Fruit fly (Drosophila melanogaster) S2 (cell line): ENCODE measurements around the gene Rpt3R.

Source experiments
- CG8478 ChIP-seq: fragments of >200 bp; optimal IDR thresholded peaks from 2 replicates; lab custom pipeline; 2018
- CTCF ChIP-seq, 2 experiments: fragments of >200 bp; optimal IDR thresholded peaks; 2 replicates each; lab custom pipeline; 2018

DNA sequence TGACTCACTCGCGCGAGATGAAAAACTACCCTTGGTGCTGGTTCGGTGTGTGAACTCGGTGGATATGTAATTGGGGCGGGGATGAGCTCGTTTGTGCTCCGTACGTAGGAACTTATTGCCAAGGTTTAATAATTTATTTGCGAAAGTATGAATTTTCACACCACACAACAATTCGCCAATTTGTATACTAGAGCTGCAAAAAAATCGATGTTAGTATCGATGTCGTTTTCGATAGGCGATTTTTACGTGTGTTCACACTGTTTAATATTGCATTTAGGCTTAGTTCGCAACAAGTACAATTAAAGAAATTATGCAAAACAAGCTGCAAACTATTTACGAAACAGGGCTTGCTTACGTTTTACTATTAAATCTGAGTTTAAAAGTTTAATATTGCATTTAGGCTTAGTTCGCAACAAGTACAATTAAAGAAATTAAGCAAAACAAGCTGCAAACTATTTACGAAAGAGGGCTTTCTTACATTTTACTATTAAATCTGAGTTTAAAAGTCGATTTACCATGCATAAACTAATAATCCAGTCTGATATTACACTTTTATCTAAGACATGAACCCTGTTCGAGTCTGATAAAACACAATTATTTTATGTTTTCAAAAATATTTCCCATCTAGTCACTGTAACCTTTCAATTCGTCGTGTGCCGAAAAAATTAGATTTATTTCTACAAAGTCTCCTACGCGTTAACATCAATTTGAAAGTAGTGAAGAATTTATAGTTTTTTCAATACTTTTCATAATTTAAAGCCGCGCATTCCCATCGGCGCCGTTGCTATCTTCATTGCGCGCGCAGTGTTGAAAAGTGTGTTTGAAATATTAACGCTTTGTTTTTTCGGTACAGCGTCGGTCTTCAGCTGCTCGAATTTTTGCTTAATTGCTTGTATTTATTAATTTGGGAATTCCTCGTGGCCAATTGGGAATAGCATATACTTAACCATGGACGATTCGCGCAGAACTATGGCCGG, 6.9 kb upstream of the Rpt3R start, which contains the start of the genes Snap24 and CG8478:
- TF ChIP-seq CG8478 (lab: Kevin White, UChicago) (no peak), CTCF (optimal IDR thresholded peaks at IDR 0.05; lab: Kevin White, UChicago) (no peak)
